Fruit fly (Drosophila melanogaster): ENCODE data around the gene COX6AL2.

The COX6AL2 gene

DNA sequence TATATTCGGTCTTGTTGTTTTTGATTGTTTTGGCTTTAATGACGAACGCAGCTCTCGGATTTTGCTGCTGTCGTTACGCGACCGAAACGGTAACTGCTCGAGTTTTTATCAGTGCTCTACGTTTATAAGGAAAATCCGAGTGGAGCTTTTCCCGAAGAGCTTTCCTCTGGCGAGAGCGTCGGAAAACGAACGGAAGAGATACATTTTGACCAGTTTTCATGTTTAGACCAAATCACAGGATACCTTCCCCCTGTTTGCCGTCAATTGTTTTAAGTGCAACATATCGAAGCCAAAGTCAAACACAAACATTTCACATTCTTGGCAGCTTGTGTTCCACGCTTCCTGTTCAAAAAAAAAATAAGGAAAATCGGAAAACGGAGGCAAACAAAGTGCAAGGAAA is 32.0 kb upstream of the COX6AL2 start, which contains the start of gene CG32204 (continued):
- TF ChIP-seq CG12744 (GFP tag; optimal IDR thresholded peaks at IDR 0.05) (no peak), fru (optimal IDR thresholded peaks at IDR 0.05) (no peak), cg (GFP tag; optimal IDR thresholded peaks at IDR 0.05) (no peak), CG9932 (GFP tag; IDR thresholded peaks at IDR 0.05) (no peak), tgo (GFP tag; IDR thresholded peaks at IDR 0.05) (no peak), CG8290 (GFP tag; optimal IDR thresholded peaks at IDR 0.05) (no peak), CG8290 (tag; optimal IDR thresholded peaks at IDR 0.05) (no peak), abd-A (tag; optimal IDR thresholded peaks at IDR 0.05) (peak; percentile 23), caup (GFP tag; optimal IDR thresholded peaks at IDR 0.05; ENCODE audit: severe bottlenecking) (no peak), insv (GFP tag; optimal IDR thresholded peaks at IDR 0.05) (no peak), Ets65A (GFP tag) (peak; percentile 82), repo (GFP tag; optimal IDR thresholded peaks at IDR 0.05) (no peak), lab (GFP tag; optimal IDR thresholded peaks at IDR 0.05) (no peak), sim (GFP tag; IDR thresholded peaks at IDR 0.05) (no peak), CG14860 (GFP tag; IDR thresholded peaks at IDR 0.05; ENCODE audit: partially characterized antibody) (no peak), onecut (GFP tag; IDR thresholded peaks at IDR 0.05) (no peak), CG11085 (GFP tag; IDR thresholded peaks at IDR 0.05) (no peak), CG7963 (GFP tag; IDR thresholded peaks at IDR 0.05; ENCODE audit: partially characterized antibody) (no peak), CG3726 (GFP tag; IDR thresholded peaks at IDR 0.05) (no peak), CG43689 (GFP tag; IDR thresholded peaks at IDR 0.05) (no peak), dimm (GFP tag; IDR thresholded peaks at IDR 0.05) (no peak), CG6791 (GFP tag; IDR thresholded peaks at IDR 0.05; ENCODE audit: partially characterized antibody) (no peak), eve (GFP tag; optimal IDR thresholded peaks at IDR 0.05) (no peak), CG18476 (GFP tag; optimal IDR thresholded peaks at IDR 0.05) (no peak), Deaf1 (tag; optimal IDR thresholded peaks at IDR 0.05) (peak; percentile 82)

DNA sequence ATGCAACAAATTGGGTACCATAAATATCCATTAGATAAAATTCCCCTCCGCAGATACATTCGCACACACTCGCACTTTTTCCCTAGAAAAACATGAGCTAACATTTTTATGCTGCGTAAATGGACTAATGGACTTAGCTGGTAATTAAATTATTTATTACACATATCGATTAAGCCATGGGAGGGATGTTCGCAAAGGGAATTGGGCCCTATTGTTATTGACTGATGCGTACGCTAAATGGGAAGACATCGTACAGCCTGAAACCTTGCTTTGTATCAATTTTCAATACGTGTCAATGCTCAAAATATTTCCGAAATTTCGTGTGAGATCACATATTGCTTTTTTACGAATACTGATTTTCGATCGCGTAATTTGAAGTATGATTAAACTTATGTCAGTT is 10.8 kb upstream of the COX6AL2 start, which contains the start of gene CG43049:
TSS of gene CG43049 (plus strand) at position 301 of the 400 bp plus-strand sequence.
- TF ChIP-seq insv (GFP tag; optimal IDR thresholded peaks at IDR 0.05) (no peak), CG3163 (GFP tag; optimal IDR thresholded peaks at IDR 0.05) (no peak), ftz-f1 (GFP tag; optimal IDR thresholded peaks at IDR 0.05) (no peak), unpg (GFP tag; optimal IDR thresholded peaks at IDR 0.05) (no peak), her (GFP tag; optimal IDR thresholded peaks at IDR 0.05) (no peak), caup (GFP tag; optimal IDR thresholded peaks at IDR 0.05; ENCODE audit: severe bottlenecking) (no peak), CG2129 (GFP tag; IDR thresholded peaks at IDR 0.05; ENCODE audit: partially characterized antibody) (no peak), zfh2 (GFP tag; optimal IDR thresholded peaks at IDR 0.05) (no peak), CG4328 (GFP tag; optimal IDR thresholded peaks at IDR 0.05) (no peak), wor (GFP tag; IDR thresholded peaks at IDR 0.05) (no peak)

DNA sequence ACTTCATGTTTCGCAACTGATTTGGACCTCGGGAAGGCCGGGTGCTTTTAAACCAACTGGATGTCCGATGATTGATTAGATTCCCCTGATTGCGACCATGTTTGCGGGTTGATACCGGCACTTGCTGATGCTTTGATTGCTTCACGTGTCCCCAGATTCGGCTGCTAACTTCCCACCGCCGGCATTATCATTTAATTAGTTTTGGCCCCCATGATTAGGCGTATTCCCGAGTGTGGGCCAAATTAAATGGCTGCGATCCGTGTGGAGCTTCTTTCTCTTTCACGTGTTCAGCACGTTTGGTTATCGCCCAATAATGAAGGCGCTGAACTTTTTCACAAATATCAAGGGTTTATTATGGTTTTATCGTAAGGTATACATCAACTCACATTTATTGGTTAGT is 8.1 kb upstream of the COX6AL2 start, which contains the start of gene CG3819:
TSS of gene CG3819 (minus strand) at position 23 of the 400 bp plus-strand sequence.
- TF ChIP-seq exex (tag; optimal IDR thresholded peaks at IDR 0.05) (peak; percentile 83), pfk (GFP tag; optimal IDR thresholded peaks at IDR 0.05) (no peak), grn (GFP tag; optimal IDR thresholded peaks at IDR 0.05) (peak; percentile 82), cwo (GFP tag; optimal IDR thresholded peaks at IDR 0.05) (peak; percentile 94), CG6254 (GFP tag; optimal IDR thresholded peaks at IDR 0.05) (no peak), salm (tag; optimal IDR thresholded peaks at IDR 0.05) (no peak), CG18599 (GFP tag; optimal IDR thresholded peaks at IDR 0.05) (peak; percentile 4), CG1024 (GFP tag; IDR thresholded peaks at IDR 0.05) (no peak), jing (GFP tag; optimal IDR thresholded peaks at IDR 0.05) (no peak), Bdp1 (GFP tag; optimal IDR thresholded peaks at IDR 0.05) (no peak), mirr (GFP tag; optimal IDR thresholded peaks at IDR 0.05) (peak; percentile 71), Dfd (GFP tag; optimal IDR thresholded peaks at IDR 0.05) (no peak)

All from whole organism, embryonic.